Worm (Caenorhabditis elegans): ENCODE measurements around the gene F14D2.5.

Gene F14D2.5

ce11 chrII:3340251-3340650, at the start of gene F14D2.5:
TSS of gene F14D2.5 (plus strand) at chrII:3340551.
- TF ChIP-seq W03F9.2 (tag; optimal IDR thresholded peaks at IDR 0.05) (no peak), dao-5 (tag; optimal IDR thresholded peaks at IDR 0.05) (no peak), him-1 (tag; optimal IDR thresholded peaks at IDR 0.05) (no peak)

- no peak for TF ChIP-seq him-1 (tag; optimal IDR thresholded peaks at IDR 0.05)
- no peak for TF ChIP-seq W03F9.2 (tag; optimal IDR thresholded peaks at IDR 0.05)
- no peak for TF ChIP-seq dao-5 (tag; optimal IDR thresholded peaks at IDR 0.05)
Observed at ce11 chrII:3295193-3295592, 45.2 kb upstream of the F14D2.5 start, which contains the start of gene btb-17. TSS of gene btb-17 (plus strand) at chrII:3295405.

- TF ChIP-seq him-1 (tag; optimal IDR thresholded peaks at IDR 0.05), result no peak
- no peak for TF ChIP-seq W03F9.2 (tag; optimal IDR thresholded peaks at IDR 0.05)
- TF ChIP-seq dao-5 (tag; optimal IDR thresholded peaks at IDR 0.05), result no peak
Observed at ce11 chrII:3296644-3297043, 43.7 kb upstream of the F14D2.5 start, which contains the start of gene btb-16. TSS of gene btb-16 (plus strand) at chrII:3296883.

ce11 chrII:3297914-3298313, 42.4 kb upstream of the F14D2.5 start, which contains the start of gene btb-18:
TSS of gene btb-18 (plus strand) at chrII:3298214.
- no peak for TF ChIP-seq dao-5 (tag; optimal IDR thresholded peaks at IDR 0.05)
- TF ChIP-seq W03F9.2 (tag; optimal IDR thresholded peaks at IDR 0.05), result no peak
- TF ChIP-seq him-1 (tag; optimal IDR thresholded peaks at IDR 0.05), result no peak

ce11 chrII:3299457-3299856, 40.9 kb upstream of the F14D2.5 start, which contains the start of gene btb-22:
TSS of gene btb-22 (plus strand) at chrII:3299757.
- TF ChIP-seq dao-5 (tag; optimal IDR thresholded peaks at IDR 0.05), result no peak
- TF ChIP-seq W03F9.2 (tag; optimal IDR thresholded peaks at IDR 0.05), result no peak
- TF ChIP-seq him-1 (tag; optimal IDR thresholded peaks at IDR 0.05), result no peak

- TF ChIP-seq W03F9.2 (tag; optimal IDR thresholded peaks at IDR 0.05) (no peak), him-1 (tag; optimal IDR thresholded peaks at IDR 0.05) (no peak), dao-5 (tag; optimal IDR thresholded peaks at IDR 0.05) (no peak)
Observed at ce11 chrII:3303582-3303981, 36.8 kb upstream of the F14D2.5 start.

- TF ChIP-seq him-1 (tag; optimal IDR thresholded peaks at IDR 0.05) (no peak), W03F9.2 (tag; optimal IDR thresholded peaks at IDR 0.05) (no peak), dao-5 (tag; optimal IDR thresholded peaks at IDR 0.05) (no peak)
Observed at ce11 chrII:3310957-3311657, 29.2 kb upstream of the F14D2.5 start.

ce11 chrII:3313442-3313841, 26.9 kb upstream of the F14D2.5 start, which contains the start of gene F39E9.6:
TSS of gene F39E9.6 (minus strand) at chrII:3313542.
- TF ChIP-seq dao-5 (tag; optimal IDR thresholded peaks at IDR 0.05), result no peak
- no peak for TF ChIP-seq him-1 (tag; optimal IDR thresholded peaks at IDR 0.05)
- no peak for TF ChIP-seq W03F9.2 (tag; optimal IDR thresholded peaks at IDR 0.05)

ce11 chrII:3318839-3319238, 21.5 kb upstream of the F14D2.5 start:
- TF ChIP-seq dao-5 (tag; optimal IDR thresholded peaks at IDR 0.05) (no peak), W03F9.2 (tag; optimal IDR thresholded peaks at IDR 0.05) (no peak), him-1 (tag; optimal IDR thresholded peaks at IDR 0.05) (no peak)

- TF ChIP-seq dao-5 (tag; optimal IDR thresholded peaks at IDR 0.05) (no peak), W03F9.2 (tag; optimal IDR thresholded peaks at IDR 0.05) (no peak), him-1 (tag; optimal IDR thresholded peaks at IDR 0.05) (no peak)
Observed at ce11 chrII:3322257-3322656, 18.1 kb upstream of the F14D2.5 start, which contains the start of gene Y46D2A.1. TSS of gene Y46D2A.1 (plus strand) at chrII:3322557.

ce11 chrII:3323179-3323578, 17.2 kb upstream of the F14D2.5 start, which contains the start of gene Y46D2A.2:
TSS of gene Y46D2A.2 (minus strand) at chrII:3323279.
- TF ChIP-seq dao-5 (tag; optimal IDR thresholded peaks at IDR 0.05) (no peak), W03F9.2 (tag; optimal IDR thresholded peaks at IDR 0.05) (no peak), him-1 (tag; optimal IDR thresholded peaks at IDR 0.05) (no peak)

- no peak for TF ChIP-seq W03F9.2 (tag; optimal IDR thresholded peaks at IDR 0.05)
- TF ChIP-seq dao-5 (tag; optimal IDR thresholded peaks at IDR 0.05), result no peak
- TF ChIP-seq him-1 (tag; optimal IDR thresholded peaks at IDR 0.05), result no peak
Observed at ce11 chrII:3327104-3327503, 13.2 kb upstream of the F14D2.5 start, which contains the start of gene Y46D2A.3. TSS of gene Y46D2A.3 (minus strand) at chrII:3327204.

- no peak for TF ChIP-seq him-1 (tag; optimal IDR thresholded peaks at IDR 0.05)
- no peak for TF ChIP-seq dao-5 (tag; optimal IDR thresholded peaks at IDR 0.05)
- no peak for TF ChIP-seq W03F9.2 (tag; optimal IDR thresholded peaks at IDR 0.05)
Observed at ce11 chrII:3332039-3332438, 8.3 kb upstream of the F14D2.5 start, which contains the start of gene irld-27. TSS of gene irld-27 (plus strand) at chrII:3332339.

ce11 chrII:3337039-3337438, 3.3 kb upstream of the F14D2.5 start, which contains the start of gene F14D2.19:
TSS of gene F14D2.19 (minus strand) at chrII:3337139.
- TF ChIP-seq dao-5 (tag; optimal IDR thresholded peaks at IDR 0.05), result no peak
- TF ChIP-seq W03F9.2 (tag; optimal IDR thresholded peaks at IDR 0.05), result no peak
- TF ChIP-seq him-1 (tag; optimal IDR thresholded peaks at IDR 0.05), result no peak

Measured in whole organism, L4/young adult.